Fruit fly (Drosophila melanogaster) whole organism, prepupa: ENCODE data around the gene Obp99a.

Experiments used
- Blimp-1 ChIP-seq: fragments of 200-800 bp; sonication (Bioruptor generic); optimal IDR thresholded peaks from 3 replicates; lab custom pipeline; 2017; ENCODE audit warnings: missing biosample characterization, missing genetic modification characterization, mild to moderate bottlenecking, moderate library complexity, missing genetic modification reagents
- CG10631 ChIP-seq: fragments of 200-800 bp; sonication (Bioruptor generic); optimal IDR thresholded peaks from 2 replicates; lab custom pipeline; 2016; ENCODE audit warnings: missing biosample characterization, missing genetic modification characterization
- CG10669 ChIP-seq: fragments of 200-800 bp; sonication (Bioruptor generic); optimal IDR thresholded peaks from 3 replicates; lab custom pipeline; 2018; ENCODE audit warnings: missing biosample characterization, mild to moderate bottlenecking, missing genetic modification characterization, moderate library complexity
- CG11294 ChIP-seq: fragments of 200-800 bp; sonication (Bioruptor generic); IDR thresholded peaks from 2 replicates; pipeline ENCODE4 v1.3.6; 2022; ENCODE audit warnings: missing biosample characterization, missing genetic modification characterization
- CG11762 ChIP-seq: fragments of 200-800 bp; sonication (Bioruptor generic); optimal IDR thresholded peaks from 3 replicates; lab custom pipeline; 2016; ENCODE audit warnings: missing biosample characterization, missing genetic modification characterization; ENCODE audit not compliant: insufficient read depth
- CG15336 ChIP-seq: fragments of 200-800 bp; sonication (Bioruptor generic); IDR thresholded peaks from 2 replicates; pipeline ENCODE4 v1.3.6; 2022; ENCODE audit warnings: missing biosample characterization, missing genetic modification characterization
- CG1621 ChIP-seq: fragments of 200-800 bp; sonication (Bioruptor generic); optimal IDR thresholded peaks from 3 replicates; lab custom pipeline; 2018; ENCODE audit warnings: missing biosample characterization, mild to moderate bottlenecking, missing genetic modification characterization
- CG16779 ChIP-seq: fragments of 200-800 bp; sonication (Bioruptor generic); optimal IDR thresholded peaks from 3 replicates; lab custom pipeline; 2017; ENCODE audit warnings: missing biosample characterization, mild to moderate bottlenecking, missing genetic modification characterization
- CG3032 ChIP-seq: fragments of 200-800 bp; optimal IDR thresholded peaks from 2 replicates; lab custom pipeline; 2019; ENCODE audit warnings: missing biosample characterization, mild to moderate bottlenecking, missing genetic modification characterization, moderate library complexity
- CG31627 ChIP-seq: fragments of 200-800 bp; sonication (Bioruptor generic); optimal IDR thresholded peaks from 3 replicates; lab custom pipeline; 2016; ENCODE audit warnings: missing biosample characterization, missing genetic modification characterization
- CG32006 ChIP-seq: fragments of 200-800 bp; sonication (Bioruptor generic); optimal IDR thresholded peaks from 3 replicates; lab custom pipeline; 2017; ENCODE audit warnings: missing biosample characterization, mild to moderate bottlenecking, missing genetic modification characterization
- CG34406 ChIP-seq: fragments of 200-800 bp; sonication (Bioruptor generic); optimal IDR thresholded peaks from 3 replicates; lab custom pipeline; 2016; ENCODE audit warnings: missing biosample characterization, missing genetic modification characterization
- CG3919 ChIP-seq: fragments of 200-800 bp; sonication (Bioruptor generic); optimal IDR thresholded peaks from 3 replicates; lab custom pipeline; 2016; ENCODE audit warnings: missing biosample characterization, missing genetic modification characterization
- CG4318 ChIP-seq: fragments of 200-800 bp; sonication (Bioruptor generic); optimal IDR thresholded peaks from 3 replicates; lab custom pipeline; 2017; ENCODE audit warnings: missing biosample characterization, mild to moderate bottlenecking, missing genetic modification characterization
- CG6163 ChIP-seq: fragments of 200-800 bp; sonication (Bioruptor generic); IDR thresholded peaks from 3 replicates; pipeline ENCODE4 v1.3.6; 2022; ENCODE audit warnings: missing biosample characterization, missing genetic modification characterization
- CG6276 ChIP-seq: fragments of 200-800 bp; sonication (Bioruptor generic); optimal IDR thresholded peaks from 2 replicates; lab custom pipeline; 2017; ENCODE audit warnings: missing biosample characterization, mild to moderate bottlenecking, missing genetic modification characterization
- CG6808 ChIP-seq: fragments of 200-800 bp; sonication (Bioruptor generic); optimal IDR thresholded peaks from 3 replicates; lab custom pipeline; 2017; ENCODE audit warnings: missing biosample characterization, missing genetic modification characterization, mild to moderate bottlenecking, moderate library complexity, missing genetic modification reagents
- CG6854 ChIP-seq: fragments of 200-800 bp; sonication (Bioruptor generic); optimal IDR thresholded peaks from 2 replicates; lab custom pipeline; 2017; ENCODE audit warnings: missing biosample characterization, mild to moderate bottlenecking, missing genetic modification characterization
- CG7368 ChIP-seq: fragments of 200-800 bp; sonication (Bioruptor generic); optimal IDR thresholded peaks from 3 replicates; lab custom pipeline; 2016; ENCODE audit warnings: missing biosample characterization, missing genetic modification characterization
- CG8119 ChIP-seq: fragments of 200-800 bp; sonication (Bioruptor generic); IDR thresholded peaks from 3 replicates; pipeline ENCODE4 v1.3.6; 2022; ENCODE audit warnings: missing biosample characterization, missing genetic modification characterization
- CG8319 ChIP-seq: fragments of 200-800 bp; sonication (Bioruptor generic); optimal IDR thresholded peaks from 3 replicates; lab custom pipeline; 2016; ENCODE audit warnings: missing biosample characterization, missing genetic modification characterization
- CG8632 ChIP-seq: fragments of 200-800 bp; sonication (Bioruptor generic); optimal IDR thresholded peaks from 3 replicates; lab custom pipeline; 2016; ENCODE audit warnings: missing biosample characterization, missing genetic modification characterization
- Eip75B ChIP-seq: fragments of 200-800 bp; sonication (Bioruptor generic); optimal IDR thresholded peaks from 3 replicates; lab custom pipeline; 2016; ENCODE audit warnings: missing biosample characterization, missing genetic modification characterization
- Eip78C ChIP-seq: fragments of 200-800 bp; sonication (Bioruptor generic); peaks from one replicate; lab custom pipeline; 2016; ENCODE audit warnings: missing biosample characterization, missing genetic modification characterization
- Eip93F ChIP-seq: fragments of 200-800 bp; sonication (Bioruptor generic); optimal IDR thresholded peaks from 2 replicates; lab custom pipeline; 2016; ENCODE audit warnings: missing biosample characterization, mild to moderate bottlenecking, missing genetic modification characterization
- Ets21C ChIP-seq: fragments of 200-800 bp; sonication (Bioruptor generic); optimal IDR thresholded peaks from 3 replicates; lab custom pipeline; 2016; ENCODE audit warnings: missing biosample characterization, missing genetic modification characterization
- Gug ChIP-seq: fragments of 200-800 bp; sonication (Bioruptor generic); IDR thresholded peaks from 2 replicates; pipeline ENCODE4 v1.3.6; 2022; ENCODE audit warnings: missing biosample characterization, missing genetic modification characterization
- Hr38 ChIP-seq: sonication (Bioruptor generic); optimal IDR thresholded peaks from 2 replicates; lab custom pipeline; 2016; ENCODE audit warnings: missing biosample characterization, missing genetic modification characterization
- Hr39 ChIP-seq: fragments of 200-800 bp; sonication (Bioruptor generic); optimal IDR thresholded peaks from 2 replicates; lab custom pipeline; 2016; ENCODE audit warnings: missing biosample characterization, missing genetic modification characterization
- Lpt ChIP-seq: fragments of 200-800 bp; sonication (Bioruptor generic); optimal IDR thresholded peaks from 3 replicates; lab custom pipeline; 2016; ENCODE audit warnings: missing biosample characterization, missing genetic modification characterization
- Met ChIP-seq: fragments of 200-800 bp; sonication (Bioruptor generic); optimal IDR thresholded peaks from 3 replicates; lab custom pipeline; 2016; ENCODE audit warnings: missing biosample characterization, missing genetic modification characterization
- OdsH ChIP-seq: fragments of 200-800 bp; sonication (Bioruptor generic); optimal IDR thresholded peaks from 3 replicates; lab custom pipeline; 2016; ENCODE audit warnings: missing biosample characterization, missing genetic modification characterization
- Sox102F ChIP-seq: fragments of 200-800 bp; sonication (Bioruptor generic); optimal IDR thresholded peaks from 2 replicates; lab custom pipeline; 2016; ENCODE audit warnings: missing biosample characterization, mild to moderate bottlenecking, missing genetic modification characterization
- Sox14 ChIP-seq: fragments of 200-800 bp; sonication (Bioruptor generic); optimal IDR thresholded peaks from 3 replicates; lab custom pipeline; 2016; ENCODE audit warnings: missing biosample characterization, missing genetic modification characterization
- Sox15 ChIP-seq: fragments of 200-800 bp; sonication (Bioruptor generic); optimal IDR thresholded peaks from 3 replicates; lab custom pipeline; 2016; ENCODE audit warnings: missing biosample characterization, missing genetic modification characterization
- achi ChIP-seq: fragments of 200-800 bp; sonication (Bioruptor generic); optimal IDR thresholded peaks from 3 replicates; lab custom pipeline; 2016; ENCODE audit warnings: missing biosample characterization, missing genetic modification characterization
- acj6 ChIP-seq: fragments of 200-800 bp; sonication (Bioruptor generic); optimal IDR thresholded peaks from 3 replicates; lab custom pipeline; 2016; ENCODE audit warnings: missing biosample characterization, missing genetic modification characterization
- cyc ChIP-seq: fragments of 200-800 bp; sonication (Bioruptor generic); optimal IDR thresholded peaks from 3 replicates; lab custom pipeline; 2016; ENCODE audit warnings: missing biosample characterization, missing genetic modification characterization
- dsx ChIP-seq: fragments of 200-800 bp; optimal IDR thresholded peaks from 3 replicates; lab custom pipeline; 2019; ENCODE audit warnings: missing biosample characterization, mild to moderate bottlenecking, missing genetic modification characterization, moderate library complexity; ENCODE audit not compliant: poor library complexity, severe bottlenecking
- eg ChIP-seq: fragments of 200-800 bp; sonication (Bioruptor generic); IDR thresholded peaks from 3 replicates; pipeline ENCODE4 v1.3.6; 2022; ENCODE audit warnings: missing biosample characterization, missing genetic modification characterization
- esn ChIP-seq: fragments of 200-800 bp; sonication (Bioruptor generic); optimal IDR thresholded peaks from 2 replicates; lab custom pipeline; 2016; ENCODE audit warnings: missing biosample characterization, mild to moderate bottlenecking, missing genetic modification characterization, moderate library complexity
- fd59A ChIP-seq: fragments of 200-800 bp; sonication (Bioruptor generic); optimal IDR thresholded peaks from 2 replicates; lab custom pipeline; 2017; ENCODE audit warnings: missing biosample characterization, mild to moderate bottlenecking, missing genetic modification characterization, missing genetic modification reagents
- fd85E ChIP-seq: fragments of 200-800 bp; sonication (Bioruptor generic); optimal IDR thresholded peaks from 3 replicates; lab custom pipeline; 2016; ENCODE audit warnings: missing biosample characterization, missing genetic modification characterization
- fkh ChIP-seq: fragments of 200-800 bp; sonication (Bioruptor generic); optimal IDR thresholded peaks from 3 replicates; lab custom pipeline; 2017; ENCODE audit warnings: missing biosample characterization, mild to moderate bottlenecking, missing genetic modification characterization, moderate library complexity
- pdm3 ChIP-seq: fragments of 200-800 bp; sonication (Bioruptor generic); optimal IDR thresholded peaks from 3 replicates; lab custom pipeline; 2016; ENCODE audit warnings: missing biosample characterization, missing genetic modification characterization
- salr ChIP-seq, 2 experiments: fragments of 200-800 bp; sonication (Bioruptor generic); optimal IDR thresholded peaks; 3 replicates each; lab custom pipeline; 2016 to 2018; ENCODE audit warnings: missing biosample characterization in 2 of 2, missing genetic modification characterization in 2 of 2, mild to moderate bottlenecking in 1 of 2
- spab ChIP-seq: fragments of 200-800 bp; sonication (Bioruptor generic); optimal IDR thresholded peaks from 2 replicates; lab custom pipeline; 2017; ENCODE audit warnings: missing biosample characterization, mild to moderate bottlenecking, missing genetic modification characterization, missing genetic modification reagents
- ss ChIP-seq, 2 experiments: fragments of 200-800 bp; sonication (Bioruptor generic); optimal IDR thresholded peaks; 2 replicates in 1 of 2; 3 replicates in 1 of 2; lab custom pipeline; 2017 to 2018; ENCODE audit warnings: mild to moderate bottlenecking in 2 of 2, missing biosample characterization in 2 of 2, missing genetic modification characterization in 2 of 2, moderate library complexity in 1 of 2
- svp ChIP-seq: fragments of 200-800 bp; sonication (Bioruptor generic); peaks from one replicate; lab custom pipeline; 2016; ENCODE audit warnings: missing biosample characterization, missing genetic modification characterization
- topi ChIP-seq: fragments of 200-800 bp; sonication (Bioruptor generic); optimal IDR thresholded peaks from 3 replicates; lab custom pipeline; 2016; ENCODE audit warnings: missing biosample characterization, missing genetic modification characterization
- vri ChIP-seq: fragments of 200-800 bp; sonication (Bioruptor generic); optimal IDR thresholded peaks from 3 replicates; lab custom pipeline; 2016; ENCODE audit warnings: missing biosample characterization, mild to moderate bottlenecking, missing genetic modification characterization

The Obp99a gene

DNA sequence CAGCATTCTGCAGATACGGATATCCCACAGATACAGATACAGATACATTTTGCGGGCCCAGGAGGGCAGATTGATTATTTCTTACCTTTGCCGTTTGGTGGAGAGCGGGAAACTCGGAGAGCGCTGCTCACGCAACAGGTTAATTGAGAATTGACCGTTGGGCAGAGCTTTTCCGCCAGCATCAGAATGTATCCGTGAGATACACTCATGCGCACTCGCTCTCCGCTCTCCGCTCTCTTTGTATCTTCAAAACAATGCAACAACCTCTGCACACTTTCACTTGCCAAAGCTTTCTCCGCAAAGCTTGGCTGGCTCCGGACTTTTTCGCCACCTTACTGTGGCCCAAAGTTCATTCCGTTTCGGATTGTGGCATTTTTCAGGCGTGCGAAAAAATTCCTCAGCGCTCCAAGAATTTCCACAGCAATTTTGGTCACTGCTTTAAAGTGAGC is 10.7 kb downstream of the Obp99a start, which contains the start of the genes CG7582 and Gycalpha99B:
CG7582 (minus strand) TSS at position 127 of the 449 bp plus-strand sequence.
Gycalpha99B (plus strand) TSS at position 352 of the 449 bp plus-strand sequence.
- no peak for TF ChIP-seq OdsH (GFP tag; lab: Kevin White, UChicago)
- no peak for TF ChIP-seq vri (GFP tag; lab: Kevin White, UChicago)
- peak; percentile 5 for TF ChIP-seq fd85E (GFP tag; lab: Kevin White, UChicago)
- TF ChIP-seq Lpt (GFP tag; lab: Kevin White, UChicago): no peak
- no peak for TF ChIP-seq CG8319 (GFP tag; lab: Kevin White, UChicago)
- TF ChIP-seq topi: no peak
- TF ChIP-seq CG1621 (tag; lab: Kevin White, UChicago): peak; percentile 45
- TF ChIP-seq CG6808 (GFP tag; lab: Kevin White, UChicago): peak; percentile 19
- TF ChIP-seq CG16779 (tag; lab: Kevin White, UChicago): peak; percentile 23
- no peak for TF ChIP-seq CG7368 (GFP tag; lab: Kevin White, UChicago)
- TF ChIP-seq CG6854 (GFP tag; lab: Kevin White, UChicago): peak; percentile 72
- no peak for TF ChIP-seq ss (GFP tag; optimal IDR thresholded peaks at IDR 0.05; lab: Kevin White, UChicago)
- no peak for TF ChIP-seq Sox14 (GFP tag; lab: Kevin White, UChicago)
- TF ChIP-seq acj6 (GFP tag; lab: Kevin White, UChicago): no peak
- no peak for TF ChIP-seq Eip93F
- TF ChIP-seq CG3032 (tag; lab: Kevin White, UChicago): no peak
- peak; percentile 6 for TF ChIP-seq dsx (GFP tag; lab: Kevin White, UChicago)
- no peak for TF ChIP-seq cyc (GFP tag; lab: Kevin White, UChicago)
- no peak for TF ChIP-seq esn (GFP tag; lab: Kevin White, UChicago)
- no peak for TF ChIP-seq spab (GFP tag; lab: Kevin White, UChicago)
- TF ChIP-seq achi (GFP tag; lab: Kevin White, UChicago): no peak
- no peak for TF ChIP-seq CG4318 (GFP tag; lab: Kevin White, UChicago)
- TF ChIP-seq CG10631 (GFP tag; lab: Kevin White, UChicago): no peak
- TF ChIP-seq CG34406 (GFP tag; lab: Kevin White, UChicago): no peak
- peak; percentile 51 for TF ChIP-seq Sox102F
- peak; percentile 73 for TF ChIP-seq CG15336 (GFP tag; lab: Robert Waterston, UW)
- TF ChIP-seq CG10669 (GFP tag; lab: Kevin White, UChicago): no peak
- no peak for TF ChIP-seq fd59A (GFP tag; lab: Kevin White, UChicago)
- no peak for TF ChIP-seq pdm3 (GFP tag; lab: Kevin White, UChicago)
- no peak for TF ChIP-seq CG11294 (GFP tag; lab: Robert Waterston, UW)
- peak; percentile 90 for TF ChIP-seq svp (GFP tag; lab: Kevin White, UChicago)
- TF ChIP-seq salr (GFP tag; optimal IDR thresholded peaks at IDR 0.05; lab: Kevin White, UChicago): no peak
- TF ChIP-seq CG11762 (GFP tag; lab: Kevin White, UChicago): no peak
- TF ChIP-seq CG6163: peak; percentile 24; the same call in 1 of the 3 replicates
- TF ChIP-seq Hr38 (GFP tag; lab: Kevin White, UChicago): no peak
- peak; percentile 63; the same call in 2 of the 3 replicates for TF ChIP-seq CG8119 (GFP tag; lab: Robert Waterston, UW)
- TF ChIP-seq Met (GFP tag; lab: Kevin White, UChicago): no peak
- TF ChIP-seq Blimp-1 (GFP tag; lab: Kevin White, UChicago): peak; percentile 99
- no peak for TF ChIP-seq Hr39 (GFP tag; lab: Kevin White, UChicago)
- peak; percentile 42 for TF ChIP-seq CG6276 (GFP tag; lab: Kevin White, UChicago)
- no peak for TF ChIP-seq Gug (GFP tag; lab: Robert Waterston, UW)
- no peak for TF ChIP-seq fkh (GFP tag; lab: Kevin White, UChicago)
- no peak for TF ChIP-seq Ets21C (GFP tag; lab: Kevin White, UChicago)
- no peak for TF ChIP-seq CG31627
- peak; percentile 14; the same call in 1 of the 3 replicates for TF ChIP-seq eg (GFP tag; lab: Robert Waterston, UW)
- no peak for TF ChIP-seq CG32006 (GFP tag; lab: Kevin White, UChicago)
- no peak for TF ChIP-seq Eip75B (GFP tag; lab: Kevin White, UChicago)
- no peak for TF ChIP-seq CG8632 (GFP tag; lab: Kevin White, UChicago)
- peak; percentile 55 for TF ChIP-seq Eip78C (GFP tag; lab: Kevin White, UChicago)
- no peak for TF ChIP-seq Sox15 (GFP tag; lab: Kevin White, UChicago)
- peak; percentile 28 for TF ChIP-seq CG3919 (GFP tag; lab: Kevin White, UChicago)
